Fruit fly (Drosophila melanogaster) whole organism, embryonic: ENCODE results near the gene WASp.
A peak's percentile ranks its signal among the peaks of the same experiment; 100 is the strongest.

Source experiments
- ATbp ChIP-seq: fragments of 200-800 bp; sonication (Bioruptor generic); optimal IDR thresholded peaks from 2 replicates; lab custom pipeline; 2017; ENCODE audit warnings: missing biosample characterization, mild to moderate bottlenecking, missing genetic modification characterization, missing genetic modification reagents
- Adf1 ChIP-seq: fragments of 200-800 bp; sonication (Bioruptor generic); IDR thresholded peaks from 2 replicates; pipeline ENCODE4 v1.3.6; 2022; ENCODE audit warnings: missing biosample characterization, missing genetic modification characterization
- Aef1 ChIP-seq: fragments of 200-800 bp; sonication (Bioruptor generic); IDR thresholded peaks from 3 replicates; pipeline ENCODE4 v1.3.6; 2022; ENCODE audit warnings: missing biosample characterization, missing genetic modification characterization
- Asciz ChIP-seq: fragments of 200-800 bp; sonication (Bioruptor generic); optimal IDR thresholded peaks from 2 replicates; lab custom pipeline; 2017; ENCODE audit warnings: missing biosample characterization, mild to moderate bottlenecking, missing genetic modification characterization, missing genetic modification reagents
- Atf-2 ChIP-seq: fragments of 200-800 bp; sonication (Bioruptor generic); optimal IDR thresholded peaks from 2 replicates; lab custom pipeline; 2016; ENCODE audit warnings: missing biosample characterization, missing genetic modification characterization
- Atf3 ChIP-seq: fragments of 200-800 bp; sonication (Bioruptor generic); optimal IDR thresholded peaks from 3 replicates; lab custom pipeline; 2016; ENCODE audit warnings: missing biosample characterization, missing genetic modification characterization
- B-H2 ChIP-seq: fragments of 200-800 bp; sonication (Bioruptor generic); optimal IDR thresholded peaks from 2 replicates; lab custom pipeline; 2018; ENCODE audit warnings: missing biosample characterization, mild to moderate bottlenecking, missing genetic modification characterization
- CG10462 ChIP-seq: fragments of 200-800 bp; sonication (Bioruptor generic); optimal IDR thresholded peaks from 2 replicates; lab custom pipeline; 2016; ENCODE audit warnings: missing biosample characterization, missing genetic modification characterization
- CG10565 ChIP-seq: fragments of 200-800 bp; sonication (Bioruptor generic); optimal IDR thresholded peaks from 3 replicates; lab custom pipeline; 2016; ENCODE audit warnings: missing biosample characterization, mild to moderate bottlenecking, missing genetic modification characterization
- CG16863 ChIP-seq: fragments of 200-800 bp; sonication (Bioruptor generic); optimal IDR thresholded peaks from 3 replicates; lab custom pipeline; 2016; ENCODE audit warnings: missing biosample characterization, missing genetic modification characterization
- CG17568 ChIP-seq: fragments of 200-800 bp; sonication (Bioruptor generic); optimal IDR thresholded peaks from 2 replicates; lab custom pipeline; 2018; ENCODE audit warnings: missing biosample characterization, mild to moderate bottlenecking, missing genetic modification characterization, moderate library complexity
- CG1792 ChIP-seq: fragments of 200-800 bp; sonication (Bioruptor generic); optimal IDR thresholded peaks from 2 replicates; lab custom pipeline; 2016; ENCODE audit warnings: missing biosample characterization, missing genetic modification characterization
- CG18619 ChIP-seq: fragments of 200-800 bp; sonication (Bioruptor generic); optimal IDR thresholded peaks from 3 replicates; lab custom pipeline; 2017; ENCODE audit warnings: missing biosample characterization, mild to moderate bottlenecking, missing genetic modification characterization
- CG30431 ChIP-seq: fragments of 200-800 bp; sonication (Bioruptor generic); optimal IDR thresholded peaks from 2 replicates; lab custom pipeline; 2017; ENCODE audit warnings: missing biosample characterization, missing genetic modification characterization
- CG31441 ChIP-seq: fragments of 200-800 bp; sonication (Bioruptor generic); IDR thresholded peaks from 2 replicates; pipeline ENCODE4 v1.3.6; 2022; ENCODE audit warnings: missing biosample characterization, missing genetic modification characterization
- CG34376 ChIP-seq: fragments of 200-800 bp; sonication (Bioruptor generic); optimal IDR thresholded peaks from 2 replicates; lab custom pipeline; 2018; ENCODE audit warnings: missing biosample characterization, mild to moderate bottlenecking, missing genetic modification characterization
- CG4730 ChIP-seq: fragments of 200-800 bp; sonication (Bioruptor generic); IDR thresholded peaks from 2 replicates; pipeline ENCODE4 v1.3.6; 2022; ENCODE audit warnings: missing biosample characterization, missing genetic modification characterization
- CG6254 ChIP-seq: fragments of 200-800 bp; sonication (Bioruptor generic); optimal IDR thresholded peaks from 3 replicates; lab custom pipeline; 2017; ENCODE audit warnings: mild to moderate bottlenecking, missing biosample characterization, missing genetic modification reagents, missing genetic modification characterization
- CG6854 ChIP-seq: fragments of 200-800 bp; sonication (Bioruptor generic); optimal IDR thresholded peaks from 3 replicates; lab custom pipeline; 2017; ENCODE audit warnings: missing biosample characterization, mild to moderate bottlenecking, missing genetic modification characterization
- CG7357 ChIP-seq: fragments of 200-800 bp; sonication (Bioruptor generic); IDR thresholded peaks from 3 replicates; pipeline ENCODE4 v1.3.6; 2022; ENCODE audit warnings: missing biosample characterization, missing genetic modification characterization
- CG8089 ChIP-seq: fragments of 200-800 bp; sonication (Bioruptor generic); optimal IDR thresholded peaks from 3 replicates; lab custom pipeline; 2016; ENCODE audit warnings: missing biosample characterization, missing genetic modification characterization
- CG9437 ChIP-seq: fragments of 200-800 bp; sonication (Bioruptor generic); optimal IDR thresholded peaks from 2 replicates; lab custom pipeline; 2018; ENCODE audit warnings: missing biosample characterization, mild to moderate bottlenecking, missing genetic modification characterization
- Dek ChIP-seq: fragments of 200-800 bp; sonication (Bioruptor generic); optimal IDR thresholded peaks from 3 replicates; lab custom pipeline; 2019; ENCODE audit warnings: missing biosample characterization, mild to moderate bottlenecking, missing genetic modification characterization, moderate library complexity
- Dip3 ChIP-seq: fragments of 200-800 bp; sonication (Bioruptor generic); optimal IDR thresholded peaks from 3 replicates; lab custom pipeline; 2016; ENCODE audit warnings: missing biosample characterization, missing genetic modification characterization
- Optix ChIP-seq: fragments of 200-800 bp; sonication (Bioruptor generic); IDR thresholded peaks from 3 replicates; pipeline ENCODE4 v1.3.6; 2022; ENCODE audit warnings: missing biosample characterization, missing genetic modification characterization
- PHDP ChIP-seq: fragments of 200-800 bp; sonication (Bioruptor generic); optimal IDR thresholded peaks from 3 replicates; lab custom pipeline; 2018; ENCODE audit warnings: missing biosample characterization, mild to moderate bottlenecking, missing genetic modification characterization, moderate library complexity
- Ravus ChIP-seq: fragments of 200-800 bp; sonication (Bioruptor generic); IDR thresholded peaks from 2 replicates; pipeline ENCODE4 v1.3.6; 2022; ENCODE audit warnings: missing biosample characterization, missing genetic modification characterization
- Usf ChIP-seq: fragments of 200-800 bp; sonication (Bioruptor generic); optimal IDR thresholded peaks from 2 replicates; lab custom pipeline; 2017; ENCODE audit warnings: missing genotype, missing biosample characterization, missing genetic modification characterization
- ap ChIP-seq: fragments of 200-800 bp; sonication (Bioruptor generic); IDR thresholded peaks from 2 replicates; pipeline ENCODE4 v1.3.6; 2022; ENCODE audit warnings: missing biosample characterization, missing genetic modification characterization
- btn ChIP-seq: fragments of 200-800 bp; sonication (Bioruptor generic); optimal IDR thresholded peaks from 2 replicates; lab custom pipeline; 2016; ENCODE audit warnings: missing biosample characterization, missing genetic modification characterization
- cato ChIP-seq: fragments of 200-800 bp; sonication (Bioruptor generic); optimal IDR thresholded peaks from 2 replicates; lab custom pipeline; 2016; ENCODE audit warnings: missing biosample characterization, missing genetic modification characterization, borderline replicate concordance
- da ChIP-seq: fragments of 200-800 bp; sonication (Bioruptor generic); optimal IDR thresholded peaks from 2 replicates; lab custom pipeline; 2016; ENCODE audit warnings: missing biosample characterization, missing genetic modification characterization
- dan ChIP-seq: fragments of 200-800 bp; sonication (Bioruptor generic); IDR thresholded peaks from 2 replicates; pipeline ENCODE4 v1.3.6; 2022; ENCODE audit warnings: missing biosample characterization, missing genetic modification characterization
- dati ChIP-seq: fragments of 200-800 bp; sonication (Bioruptor generic); IDR thresholded peaks from 2 replicates; pipeline ENCODE4 v1.3.6; 2022; ENCODE audit warnings: missing biosample characterization, missing genetic modification characterization
- dimm ChIP-seq: fragments of 200-800 bp; sonication (Bioruptor generic); IDR thresholded peaks from 2 replicates; pipeline ENCODE4 v1.3.6; 2022; ENCODE audit warnings: missing biosample characterization, missing genetic modification characterization
- en ChIP-seq: fragments of 200-800 bp; sonication (Bioruptor generic); optimal IDR thresholded peaks from 2 replicates; lab custom pipeline; 2016; ENCODE audit warnings: missing biosample characterization, missing genetic modification characterization
- eve ChIP-seq, 2 experiments: fragments of >200 bp; optimal IDR thresholded peaks; 2 replicates each; lab custom pipeline; 2017; ENCODE audit warnings: missing biosample characterization in 2 of 2, missing genetic modification characterization in 2 of 2
- ewg ChIP-seq: fragments of 200-800 bp; sonication (Bioruptor generic); optimal IDR thresholded peaks from 3 replicates; lab custom pipeline; 2017; ENCODE audit warnings: mild to moderate bottlenecking, missing biosample characterization, missing genetic modification reagents, missing genetic modification characterization
- fu2 ChIP-seq: fragments of 200-800 bp; sonication (Bioruptor generic); optimal IDR thresholded peaks from 2 replicates; lab custom pipeline; 2016; ENCODE audit warnings: missing biosample characterization, missing genetic modification characterization
- gcm2 ChIP-seq: fragments of 200-800 bp; sonication (Bioruptor generic); optimal IDR thresholded peaks from 2 replicates; lab custom pipeline; 2016; ENCODE audit warnings: missing biosample characterization, missing genetic modification characterization
- gsb ChIP-seq: fragments of 200-800 bp; sonication (Bioruptor generic); IDR thresholded peaks from 2 replicates; pipeline ENCODE4 v1.3.6; 2022; ENCODE audit warnings: missing biosample characterization, missing genetic modification characterization
- jigr1 ChIP-seq: fragments of 200-800 bp; sonication (Bioruptor generic); IDR thresholded peaks from 3 replicates; pipeline ENCODE4 v1.3.6; 2022; ENCODE audit warnings: missing biosample characterization, missing genetic modification characterization
- knrl ChIP-seq: fragments of 200-800 bp; sonication (Bioruptor generic); IDR thresholded peaks from 3 replicates; pipeline ENCODE4 v1.3.6; 2022; ENCODE audit warnings: missing biosample characterization, missing genetic modification characterization; ENCODE audit not compliant: partially characterized antibody
- pan ChIP-seq, 4 experiments: fragments of >200 bp in 3 of 4; fragments of 200-800 bp in 1 of 4; sonication (Bioruptor generic) in 1 of 4; optimal IDR thresholded peaks in 3 of 4; IDR thresholded peaks in 1 of 4; 2 replicates each; pipeline versions ENCODE4 v1.3.6 to Lab custom; 2017 to 2022; ENCODE audit warnings: missing biosample characterization in 2 of 4, missing genetic modification characterization in 2 of 4, mixed read lengths in 1 of 4
- so ChIP-seq: fragments of 200-800 bp; sonication (Bioruptor generic); IDR thresholded peaks from 3 replicates; pipeline ENCODE4 v1.3.6; 2022; ENCODE audit warnings: missing biosample characterization, missing genetic modification characterization
- stc ChIP-seq: fragments of 200-800 bp; sonication (Bioruptor generic); IDR thresholded peaks from 2 replicates; pipeline ENCODE4 v1.3.6; 2022; ENCODE audit warnings: missing biosample characterization, missing genetic modification characterization
- tx ChIP-seq: fragments of 200-800 bp; sonication (Bioruptor generic); optimal IDR thresholded peaks from 2 replicates; lab custom pipeline; 2016; ENCODE audit warnings: missing biosample characterization, missing genetic modification characterization
- vnd ChIP-seq: fragments of 200-800 bp; sonication (Bioruptor generic); IDR thresholded peaks from 3 replicates; pipeline ENCODE4 v1.3.6; 2022; ENCODE audit warnings: missing biosample characterization, missing genetic modification characterization; ENCODE audit not compliant: partially characterized antibody
- zfh1 ChIP-seq: fragments of 200-800 bp; sonication (Bioruptor generic); IDR thresholded peaks from 3 replicates; pipeline ENCODE4 v1.3.6; 2022; ENCODE audit warnings: missing biosample characterization, missing genetic modification characterization
- zfh2 ChIP-seq: fragments of 200-800 bp; sonication (Bioruptor generic); optimal IDR thresholded peaks from 2 replicates; lab custom pipeline; 2016; ENCODE audit warnings: missing biosample characterization, missing genetic modification characterization

Gene WASp

DNA sequence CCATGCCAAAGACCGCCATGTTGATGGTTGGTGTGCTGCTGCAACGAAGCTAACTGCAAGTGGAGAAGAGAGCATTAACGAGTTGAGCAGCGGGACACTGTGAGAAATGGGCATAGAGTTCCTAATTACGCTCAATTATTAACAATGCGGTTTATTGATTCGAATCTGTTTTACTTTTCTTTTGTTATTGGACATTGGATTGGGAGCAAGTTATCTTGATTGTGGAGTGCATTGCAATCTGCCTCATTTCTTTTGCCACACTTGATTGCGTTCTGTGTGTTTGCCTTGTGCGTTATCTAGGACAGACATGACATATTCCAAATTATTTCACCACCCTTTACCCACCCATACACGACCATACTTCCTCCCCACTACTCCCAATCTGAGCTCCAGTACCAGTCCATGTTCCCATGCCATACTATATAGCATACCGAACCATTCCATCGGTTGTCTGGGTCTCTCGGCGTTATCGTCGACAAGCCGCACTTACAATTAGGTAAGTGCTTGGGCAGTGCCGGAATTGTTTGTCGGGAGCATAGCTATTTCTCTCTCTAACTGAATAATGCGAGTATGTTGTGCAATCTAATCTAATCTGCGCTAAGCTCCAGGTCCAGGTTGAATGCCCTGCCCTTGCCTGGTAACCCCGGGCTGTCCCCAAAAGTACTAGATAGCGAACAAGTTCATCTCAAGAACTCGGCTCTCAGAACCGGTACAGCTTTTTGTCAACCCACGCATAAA lies 25.6 kb upstream of the WASp start (continued):
- no peak for TF ChIP-seq fu2
- TF ChIP-seq gsb (GFP tag; lab: Robert Waterston, UW): no peak
- peak; percentile 69 for TF ChIP-seq zfh1 (GFP tag; lab: Robert Waterston, UW)
- TF ChIP-seq CG6854: no peak
- TF ChIP-seq ATbp (GFP tag; lab: Kevin White, UChicago): peak; percentile 51
- TF ChIP-seq Usf (GFP tag; lab: Kevin White, UChicago): no peak
- TF ChIP-seq CG6254 (GFP tag; lab: Kevin White, UChicago): peak; percentile 36
- peak; percentile 25; the same call in 1 of the 2 replicates for TF ChIP-seq CG31441 (GFP tag; lab: Robert Waterston, UW)
- TF ChIP-seq Aef1 (GFP tag; lab: Robert Waterston, UW): no peak
- TF ChIP-seq Optix (GFP tag; lab: Robert Waterston, UW): no peak
- no peak for TF ChIP-seq tx (GFP tag; lab: Kevin White, UChicago)
- TF ChIP-seq CG18619: peak; percentile 11
- no peak for TF ChIP-seq Ravus (GFP tag; lab: Robert Waterston, UW)
- peak; percentile 67; the same call in 1 of the 2 replicates for TF ChIP-seq stc
- no peak for TF ChIP-seq eve (GFP tag; optimal IDR thresholded peaks at IDR 0.05; lab: Kevin White, UChicago)
- TF ChIP-seq CG8089 (GFP tag; lab: Kevin White, UChicago): no peak
- peak; percentile 7 for TF ChIP-seq CG9437 (GFP tag; lab: Kevin White, UChicago)
- TF ChIP-seq CG10462 (GFP tag; lab: Kevin White, UChicago): no peak
- TF ChIP-seq CG34376: no peak
- no peak for TF ChIP-seq CG4730 (GFP tag; lab: Robert Waterston, UW)
- no peak for TF ChIP-seq Adf1
- TF ChIP-seq Dek (tag; lab: Kevin White, UChicago): no peak
- peak; percentile 38 for TF ChIP-seq CG16863 (GFP tag; lab: Kevin White, UChicago)
- TF ChIP-seq so: peak; percentile 46; the same call in 1 of the 3 replicates
- TF ChIP-seq Atf3: no peak
- no peak for TF ChIP-seq Atf-2 (GFP tag; lab: Kevin White, UChicago)
- TF ChIP-seq CG30431: peak; percentile 25
- TF ChIP-seq CG7357 (GFP tag; lab: Robert Waterston, UW): no peak
- TF ChIP-seq ewg (GFP tag; lab: Kevin White, UChicago): peak; percentile 35
- no peak for TF ChIP-seq gcm2 (GFP tag; lab: Kevin White, UChicago)
- no peak for TF ChIP-seq pan (optimal IDR thresholded peaks at IDR 0.05; lab: Kevin White, UChicago)
- TF ChIP-seq pan (GFP tag; optimal IDR thresholded peaks at IDR 0.05 in 1 of 2, IDR thresholded peaks at IDR 0.05 in 1 of 2): peak in 1 of 2 experiments; percentile 47
- no peak for TF ChIP-seq btn (GFP tag; lab: Kevin White, UChicago)
- peak; percentile 28 for TF ChIP-seq cato (GFP tag; lab: Kevin White, UChicago)
- TF ChIP-seq da: no peak
- no peak for TF ChIP-seq knrl
- no peak for TF ChIP-seq jigr1 (GFP tag; lab: Robert Waterston, UW)
- no peak for TF ChIP-seq dimm (GFP tag; lab: Robert Waterston, UW)
- peak; percentile 42 for TF ChIP-seq PHDP
- TF ChIP-seq CG1792 (GFP tag; lab: Kevin White, UChicago): no peak
- TF ChIP-seq CG17568: no peak
- TF ChIP-seq zfh2 (GFP tag; lab: Kevin White, UChicago): no peak
- TF ChIP-seq en (GFP tag; lab: Kevin White, UChicago): no peak
- no peak for TF ChIP-seq vnd (GFP tag; lab: Robert Waterston, UW)
- TF ChIP-seq B-H2: no peak
- TF ChIP-seq CG10565 (GFP tag; lab: Kevin White, UChicago): no peak
- no peak for TF ChIP-seq dati
- no peak for TF ChIP-seq dan (GFP tag; lab: Robert Waterston, UW)
- TF ChIP-seq Asciz (GFP tag; lab: Kevin White, UChicago): no peak
- no peak for TF ChIP-seq Dip3
- no peak for TF ChIP-seq ap (GFP tag; lab: Robert Waterston, UW)
